Worm (Caenorhabditis elegans): ENCODE measurements around the gene F02E11.2.
"Not testable (repeated sequence)": the region's sequence is repeated elsewhere in the genome, so short reads cannot be mapped to it uniquely, and the experiment has no call there.

- not testable (repeated sequence) for TF ChIP-seq sea-2 (GFP tag; IDR thresholded peaks at IDR 0.05); snpc-4 (GFP tag; optimal IDR thresholded peaks at IDR 0.05); snpc-4 (tag; optimal IDR thresholded peaks at IDR 0.05); unc-130 (GFP tag; optimal IDR thresholded peaks at IDR 0.05); ztf-28 (GFP tag; IDR thresholded peaks at IDR 0.05)
These were observed 27.9 kb downstream of the F02E11.2 start, which contains the start of gene F39E9.14 for ce11 chrII:3290544-3290943.
